Fruit fly (Drosophila melanogaster): Measurements from ENCODE around the gene Acsf2.

Gene Acsf2

DNA sequence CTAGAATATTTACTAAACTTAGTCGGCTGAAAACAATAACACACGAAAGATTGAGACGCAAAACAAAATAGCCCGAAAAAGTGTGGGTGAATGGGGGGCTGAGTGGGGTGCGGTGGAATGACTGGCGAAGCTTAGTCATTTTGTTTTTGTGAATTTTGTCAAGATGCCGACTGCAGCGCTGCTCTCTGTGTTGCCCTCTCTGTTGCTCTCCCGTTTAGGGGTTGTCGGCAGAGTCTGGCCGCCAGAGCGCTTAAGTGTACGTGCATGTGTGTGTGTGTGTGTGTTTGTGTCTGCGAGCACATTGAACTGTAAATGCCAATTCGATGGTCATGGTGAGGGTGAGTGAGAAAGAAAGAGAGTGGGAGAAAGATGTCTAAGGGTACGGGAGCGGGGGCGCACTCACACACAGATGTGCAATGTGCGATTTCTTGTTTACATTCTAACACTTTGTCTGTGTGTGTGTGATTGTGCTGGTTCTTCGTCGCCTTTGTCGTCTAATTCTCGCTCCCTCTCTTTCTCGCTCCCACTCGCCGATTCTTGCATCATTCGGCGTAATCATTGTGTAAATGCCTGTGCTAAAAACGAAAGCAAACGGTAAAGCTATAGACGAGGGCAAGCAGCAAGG lies 35.5 kb downstream of the Acsf2 start (continued):
- peak; percentile 64 to 85 for TF ChIP-seq Trl (optimal IDR thresholded peaks at IDR 0.05)
- TF ChIP-seq Trl (GFP tag; optimal IDR thresholded peaks at IDR 0.05) = peak; percentile 22
- TF ChIP-seq CG12219 (GFP tag; optimal IDR thresholded peaks at IDR 0.05) = no peak
- no peak for TF ChIP-seq CG6854 (GFP tag; optimal IDR thresholded peaks at IDR 0.05)
- TF ChIP-seq Deaf1 (tag; optimal IDR thresholded peaks at IDR 0.05) = peak; percentile 53
- TF ChIP-seq Doc3 (GFP tag; IDR thresholded peaks at IDR 0.05; ENCODE audit: partially characterized antibody) = no peak
- no peak for TF ChIP-seq wor (GFP tag; IDR thresholded peaks at IDR 0.05)
- TF ChIP-seq danr (GFP tag; IDR thresholded peaks at IDR 0.05) = no peak
- TF ChIP-seq jigr1 (GFP tag; IDR thresholded peaks at IDR 0.05) = no peak
- TF ChIP-seq MTF-1 (GFP tag; optimal IDR thresholded peaks at IDR 0.05; ENCODE audit: borderline replicate concordance) = no peak
- TF ChIP-seq Rfx (GFP tag; IDR thresholded peaks at IDR 0.05) = no peak
- no peak for TF ChIP-seq CG18011 (GFP tag; optimal IDR thresholded peaks at IDR 0.05)
- TF ChIP-seq ind (GFP tag; optimal IDR thresholded peaks at IDR 0.05) = no peak
- TF ChIP-seq Kr (GFP tag; optimal IDR thresholded peaks at IDR 0.05) = no peak
- no peak for TF ChIP-seq Optix (GFP tag; IDR thresholded peaks at IDR 0.05)
- no peak for TF ChIP-seq jumu (GFP tag; optimal IDR thresholded peaks at IDR 0.05)
- TF ChIP-seq CG9437 (GFP tag; optimal IDR thresholded peaks at IDR 0.05) = no peak
- TF ChIP-seq dmrt11E (tag; optimal IDR thresholded peaks at IDR 0.05) = no peak
- no peak for TF ChIP-seq chn (GFP tag; optimal IDR thresholded peaks at IDR 0.05)
- no peak for TF ChIP-seq CG7556 (GFP tag; optimal IDR thresholded peaks at IDR 0.05)
- TF ChIP-seq HmgD (GFP tag; optimal IDR thresholded peaks at IDR 0.05) = peak; percentile 15
- peak; percentile 90 for TF ChIP-seq cg (GFP tag; optimal IDR thresholded peaks at IDR 0.05)
- TF ChIP-seq ttk (GFP tag; IDR thresholded peaks at IDR 0.05) = peak; percentile 70
- no peak for TF ChIP-seq Gsc (GFP tag; IDR thresholded peaks at IDR 0.05)
- TF ChIP-seq chm (GFP tag; IDR thresholded peaks at IDR 0.05) = peak; percentile 19; the same call in 1 of the 2 replicates
- TF ChIP-seq ERR (GFP tag; optimal IDR thresholded peaks at IDR 0.05) = no peak
- TF ChIP-seq sr (GFP tag; IDR thresholded peaks at IDR 0.05) = no peak
- TF ChIP-seq knrl (GFP tag; IDR thresholded peaks at IDR 0.05; ENCODE audit: partially characterized antibody) = 0 out of 3 replicates have a peak, but pooled peaks have one; percentile 10
- TF ChIP-seq CG4854 (GFP tag; optimal IDR thresholded peaks at IDR 0.05) = no peak
- TF ChIP-seq pb (GFP tag; optimal IDR thresholded peaks at IDR 0.05) = no peak
- peak; percentile 97 for TF ChIP-seq Hey (tag; optimal IDR thresholded peaks at IDR 0.05)
- TF ChIP-seq prd (optimal IDR thresholded peaks at IDR 0.05) = no peak
- TF ChIP-seq prd (GFP tag; IDR thresholded peaks at IDR 0.05) = no peak; the same call in 2 of the 3 replicates
- no peak for TF ChIP-seq CG30431 (GFP tag; optimal IDR thresholded peaks at IDR 0.05)
- TF ChIP-seq CG17802 (tag; optimal IDR thresholded peaks at IDR 0.05) = no peak
- TF ChIP-seq kah (GFP tag; optimal IDR thresholded peaks at IDR 0.05) = no peak
- TF ChIP-seq crp (GFP tag; optimal IDR thresholded peaks at IDR 0.05) = no peak
- no peak for TF ChIP-seq al (GFP tag; IDR thresholded peaks at IDR 0.05)
- TF ChIP-seq kay (GFP tag; optimal IDR thresholded peaks at IDR 0.05) = peak; percentile 71
- TF ChIP-seq sob (GFP tag; IDR thresholded peaks at IDR 0.05) = peak; percentile 31; the same call in 1 of the 2 replicates
- TF ChIP-seq CG10209 (GFP tag; optimal IDR thresholded peaks at IDR 0.05) = no peak
- TF ChIP-seq Sox100B (GFP tag; optimal IDR thresholded peaks at IDR 0.05) = no peak
- no peak for TF ChIP-seq CG4282 (GFP tag; optimal IDR thresholded peaks at IDR 0.05)
- no peak for TF ChIP-seq CG17385 (GFP tag; optimal IDR thresholded peaks at IDR 0.05)
- no peak for TF ChIP-seq C15 (GFP tag; IDR thresholded peaks at IDR 0.05)
- no peak for TF ChIP-seq Six4 (GFP tag; optimal IDR thresholded peaks at IDR 0.05)
- peak; percentile 42; the same call in 1 of the 3 replicates for TF ChIP-seq z (GFP tag; IDR thresholded peaks at IDR 0.05)
- TF ChIP-seq dpn (GFP tag; optimal IDR thresholded peaks at IDR 0.05) = no peak
- no peak for TF ChIP-seq fd96Cb (tag; optimal IDR thresholded peaks at IDR 0.05)
- TF ChIP-seq CG18764 (GFP tag; optimal IDR thresholded peaks at IDR 0.05) = no peak
- no peak for TF ChIP-seq Sry-δ (GFP tag; optimal IDR thresholded peaks at IDR 0.05)

All from whole organism, embryonic.